Fruit fly (Drosophila melanogaster): ENCODE data around the gene LpR1.

DNA sequence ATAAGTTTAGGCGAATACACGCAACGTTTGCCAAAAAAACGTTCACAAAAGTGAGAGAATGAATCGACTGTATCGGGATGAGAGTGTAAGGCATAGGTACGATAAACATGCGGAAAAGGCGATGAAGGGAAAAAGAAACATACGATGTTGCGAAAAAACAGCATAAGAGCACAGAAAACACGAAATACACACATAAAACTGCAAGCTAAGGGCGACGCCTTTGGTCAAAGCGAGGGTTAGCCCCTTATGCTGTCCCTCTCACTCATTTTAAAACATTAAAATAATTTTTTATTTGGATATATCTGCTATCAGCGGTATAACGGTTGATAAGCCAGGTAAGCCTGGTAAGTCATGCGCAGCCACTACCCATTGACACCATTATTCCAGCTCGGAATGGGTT, 23.2 kb downstream of the LpR1 start:
- TF ChIP-seq Dll (optimal IDR thresholded peaks at IDR 0.05): no peak
- no peak for TF ChIP-seq pan (optimal IDR thresholded peaks at IDR 0.05)

Measured in whole organism.